Worm (Caenorhabditis elegans) whole organism, L4 larva: ENCODE measurements around the gene nsy-1.

Experiments used
- R02D3.7 ChIP-seq: fragments of 150-350 bp; sonication (generic microtip); optimal IDR thresholded peaks from 3 replicates; lab custom pipeline; 2014; ENCODE audit warnings: missing biosample characterization, missing genetic modification characterization
- Y5F2A.4 ChIP-seq: fragments of 200-800 bp; sonication (Bioruptor generic); optimal IDR thresholded peaks from 2 replicates; lab custom pipeline; 2018; ENCODE audit warnings: mild to moderate bottlenecking, missing genetic modification characterization, missing compliant biosample characterization
- ceh-82 ChIP-seq: sonication (generic microtip); optimal IDR thresholded peaks from 2 replicates; lab custom pipeline; 2017; ENCODE audit warnings: missing biosample characterization, missing genetic modification characterization
- lin-13 ChIP-seq: fragments of 150-350 bp; optimal IDR thresholded peaks from 2 replicates; lab custom pipeline; 2014; ENCODE audit warnings: missing biosample characterization, missing genetic modification reagents, missing genetic modification characterization
- lin-39 ChIP-seq: fragments of 150-350 bp; optimal IDR thresholded peaks from 2 replicates; lab custom pipeline; 2014; ENCODE audit warnings: missing biosample characterization, missing genetic modification reagents, missing genetic modification characterization
- lir-3 ChIP-seq: sonication (generic microtip); optimal IDR thresholded peaks from 2 replicates; lab custom pipeline; 2016; ENCODE audit warnings: mild to moderate bottlenecking, missing genetic modification characterization, missing compliant biosample characterization
- lsy-2 ChIP-seq, 2 experiments: fragments of 150-350 bp in 1 of 2; sonication (generic microtip) in 1 of 2; optimal IDR thresholded peaks; 2 replicates each; lab custom pipeline; 2014 to 2017; ENCODE audit warnings: missing biosample characterization in 2 of 2, missing genetic modification characterization in 2 of 2
- nhr-28 ChIP-seq: fragments of 150-350 bp; optimal IDR thresholded peaks from 2 replicates; lab custom pipeline; 2014; ENCODE audit warnings: missing biosample characterization, missing genetic modification characterization
- nhr-76 ChIP-seq: fragments of 150-350 bp; optimal IDR thresholded peaks from 2 replicates; lab custom pipeline; 2014; ENCODE audit warnings: missing biosample characterization, missing genetic modification characterization
- pha-4 ChIP-seq, 2 experiments: fragments of 150-350 bp in 1 of 2; fragments of 200-800 bp in 1 of 2; sonication (Bioruptor generic) in 1 of 2; IDR thresholded peaks in 1 of 2; optimal IDR thresholded peaks in 1 of 2; 2 replicates each; pipeline versions ENCODE4 v1.3.6 to Lab custom; 2014 to 2022; ENCODE audit warnings: missing genetic modification characterization in 2 of 2, missing genetic modification reagents in 2 of 2, missing biosample characterization in 1 of 2, missing compliant biosample characterization in 1 of 2
- snpc-4 ChIP-seq: fragments of 150-350 bp; optimal IDR thresholded peaks from 2 replicates; lab custom pipeline; 2014; ENCODE audit warnings: missing biosample characterization, missing genetic modification characterization
- unc-130 ChIP-seq: sonication (generic microtip); optimal IDR thresholded peaks from 2 replicates; lab custom pipeline; 2016; ENCODE audit warnings: missing genetic modification reagents, missing genetic modification characterization, missing compliant biosample characterization
- unc-62 ChIP-seq, 3 experiments: fragments of 150-350 bp in 1 of 3; sonication (generic microtip); optimal IDR thresholded peaks in 2 of 3; peaks in 1 of 3; 1 replicate in 1 of 3; 2 replicates in 2 of 3; lab custom pipeline; 2014 to 2017; ENCODE audit warnings: missing biosample characterization in 3 of 3, missing genetic modification characterization in 3 of 3, missing genetic modification reagents in 3 of 3, missing genotype in 1 of 3
- zag-1 ChIP-seq: fragments of 150-350 bp; optimal IDR thresholded peaks from 2 replicates; lab custom pipeline; 2014; ENCODE audit warnings: missing biosample characterization, missing genetic modification characterization

DNA sequence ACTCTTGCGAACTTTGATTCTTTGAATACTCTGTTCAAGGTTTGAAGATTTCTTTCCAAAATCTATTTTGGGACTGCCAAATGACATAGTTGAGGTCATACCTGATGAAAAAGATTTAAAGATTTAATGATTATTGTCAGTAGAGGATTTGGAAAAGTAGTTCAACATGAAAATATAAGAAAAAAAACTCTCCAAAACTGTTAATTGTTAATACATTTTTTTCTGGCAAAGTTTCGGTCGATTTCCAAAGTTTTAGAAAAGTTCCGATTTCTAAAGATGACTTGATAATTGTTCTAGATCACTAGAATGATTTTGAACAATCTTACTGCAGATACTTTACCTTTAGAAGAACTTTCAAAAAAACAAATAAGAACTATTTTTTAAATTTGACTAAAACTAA lies 48.7 kb downstream of the nsy-1 start, which contains the start of gene C27A2.7:
- TF ChIP-seq unc-62 (GFP tag; optimal IDR thresholded peaks at IDR 0.05 in 1 of 2; lab: Kevin White, UChicago) (no peak), unc-62 (tag; optimal IDR thresholded peaks at IDR 0.05; lab: Kevin White, UChicago) (no peak), Y5F2A.4 (GFP tag; lab: Kevin White, UChicago) (no peak), snpc-4 (tag; lab: Kevin White, UChicago) (no peak), zag-1 (tag; lab: Kevin White, UChicago) (no peak), nhr-28 (tag; lab: Kevin White, UChicago) (no peak), lin-39 (tag; lab: Kevin White, UChicago) (no peak), nhr-76 (tag; lab: Kevin White, UChicago) (no peak), pha-4 (GFP tag; IDR thresholded peaks at IDR 0.05; lab: Robert Waterston, UW) (no peak), pha-4 (tag; optimal IDR thresholded peaks at IDR 0.05; lab: Kevin White, UChicago) (no peak), R02D3.7 (tag; lab: Kevin White, UChicago) (no peak), lsy-2 (tag; optimal IDR thresholded peaks at IDR 0.05; lab: Kevin White, UChicago) (no peak), unc-130 (GFP tag; lab: Kevin White, UChicago) (no peak), ceh-82 (tag; lab: Kevin White, UChicago) (no peak), lin-13 (GFP tag; lab: Kevin White, UChicago) (no peak), lir-3 (tag; lab: Kevin White, UChicago) (no peak)
